Fruit fly (Drosophila melanogaster) whole organism, adult: Measurements from ENCODE around the gene knk.

Experiments
- CG11617 ChIP-seq: fragments of 200-800 bp; sonication (Bioruptor generic); optimal IDR thresholded peaks from 2 replicates; lab custom pipeline; 2017; ENCODE audit warnings: mild to moderate bottlenecking, missing biosample characterization, missing genetic modification reagents, missing genetic modification characterization
- CG12768 ChIP-seq: fragments of 200-800 bp; sonication (Bioruptor generic); optimal IDR thresholded peaks from 2 replicates; lab custom pipeline; 2017; ENCODE audit warnings: missing biosample characterization, missing genetic modification characterization, mild to moderate bottlenecking, moderate library complexity, missing genetic modification reagents
- CG14711 ChIP-seq: fragments of 200-800 bp; sonication (Bioruptor generic); optimal IDR thresholded peaks from 2 replicates; lab custom pipeline; 2018; ENCODE audit warnings: missing biosample characterization, mild to moderate bottlenecking, missing genetic modification characterization, moderate library complexity
- CG1620 ChIP-seq: fragments of 200-800 bp; sonication (Bioruptor generic); optimal IDR thresholded peaks from 2 replicates; lab custom pipeline; 2016; ENCODE audit warnings: missing biosample characterization, missing genetic modification characterization
- CG33017 ChIP-seq: fragments of 200-800 bp; sonication (Bioruptor generic); optimal IDR thresholded peaks from 2 replicates; lab custom pipeline; 2018; ENCODE audit warnings: missing biosample characterization, mild to moderate bottlenecking, missing genetic modification characterization, moderate library complexity
- CG5204 ChIP-seq: fragments of 200-800 bp; sonication (Bioruptor generic); optimal IDR thresholded peaks from 2 replicates; lab custom pipeline; 2016; ENCODE audit warnings: missing biosample characterization, missing genetic modification characterization
- CG7045 ChIP-seq: fragments of 200-800 bp; sonication (Bioruptor generic); optimal IDR thresholded peaks from 2 replicates; lab custom pipeline; 2017; ENCODE audit warnings: missing biosample characterization, mild to moderate bottlenecking, missing genetic modification characterization
- CG7101 ChIP-seq: fragments of 200-800 bp; sonication (Bioruptor generic); optimal IDR thresholded peaks from 2 replicates; lab custom pipeline; 2018; ENCODE audit warnings: missing biosample characterization, mild to moderate bottlenecking, missing genetic modification characterization, moderate library complexity
- Clk ChIP-seq: fragments of 200-800 bp; sonication (Bioruptor generic); optimal IDR thresholded peaks from 2 replicates; lab custom pipeline; 2017; ENCODE audit warnings: missing biosample characterization, missing genetic modification characterization
- Crg-1 ChIP-seq: fragments of 200-800 bp; sonication (Bioruptor generic); optimal IDR thresholded peaks from 2 replicates; lab custom pipeline; 2016; ENCODE audit warnings: missing biosample characterization, missing genetic modification characterization
- Hr96 ChIP-seq: fragments of 200-800 bp; sonication (Bioruptor generic); optimal IDR thresholded peaks from 2 replicates; lab custom pipeline; 2016; ENCODE audit warnings: missing biosample characterization, missing genetic modification characterization
- Mnt ChIP-seq: fragments of 200-800 bp; sonication (Bioruptor generic); optimal IDR thresholded peaks from 2 replicates; lab custom pipeline; 2016; ENCODE audit warnings: missing biosample characterization, mild to moderate bottlenecking, missing genetic modification characterization
- bab1 ChIP-seq: fragments of 200-800 bp; sonication (Bioruptor generic); optimal IDR thresholded peaks from 3 replicates; lab custom pipeline; 2019; ENCODE audit warnings: missing biosample characterization, mild to moderate bottlenecking, missing genetic modification characterization, moderate library complexity
- cic ChIP-seq: fragments of 200-800 bp; sonication (Bioruptor generic); optimal IDR thresholded peaks from 2 replicates; lab custom pipeline; 2017; ENCODE audit warnings: missing biosample characterization, mild to moderate bottlenecking, missing genetic modification characterization, moderate library complexity
- cnc ChIP-seq, 2 experiments: fragments of >200 bp; optimal IDR thresholded peaks; 2 replicates each; lab custom pipeline; 2017
- kay ChIP-seq: fragments of 200-800 bp; sonication (Bioruptor generic); peaks from one replicate; lab custom pipeline; 2016; ENCODE audit warnings: missing biosample characterization, missing genetic modification characterization, borderline replicate concordance
- ovo ChIP-seq: fragments of 200-800 bp; sonication (Bioruptor generic); optimal IDR thresholded peaks from 2 replicates; lab custom pipeline; 2016; ENCODE audit warnings: missing biosample characterization, missing genetic modification characterization
- pad ChIP-seq: fragments of 200-800 bp; sonication (Bioruptor generic); optimal IDR thresholded peaks from 3 replicates; lab custom pipeline; 2017; ENCODE audit warnings: missing biosample characterization, missing genetic modification characterization, mild to moderate bottlenecking, moderate library complexity, missing genetic modification reagents
- tj ChIP-seq: fragments of 200-800 bp; sonication (Bioruptor generic); optimal IDR thresholded peaks from 3 replicates; lab custom pipeline; 2017; ENCODE audit warnings: missing biosample characterization, mild to moderate bottlenecking, missing genetic modification characterization, moderate library complexity
- toe ChIP-seq: fragments of 200-800 bp; sonication (Bioruptor generic); optimal IDR thresholded peaks from 2 replicates; lab custom pipeline; 2016; ENCODE audit warnings: missing biosample characterization, missing genetic modification characterization

knk gene

dm6 chr3R:10138900-10139299 lies 13.4 kb upstream of the knk start:
- TF ChIP-seq CG1620, result no peak

DNA sequence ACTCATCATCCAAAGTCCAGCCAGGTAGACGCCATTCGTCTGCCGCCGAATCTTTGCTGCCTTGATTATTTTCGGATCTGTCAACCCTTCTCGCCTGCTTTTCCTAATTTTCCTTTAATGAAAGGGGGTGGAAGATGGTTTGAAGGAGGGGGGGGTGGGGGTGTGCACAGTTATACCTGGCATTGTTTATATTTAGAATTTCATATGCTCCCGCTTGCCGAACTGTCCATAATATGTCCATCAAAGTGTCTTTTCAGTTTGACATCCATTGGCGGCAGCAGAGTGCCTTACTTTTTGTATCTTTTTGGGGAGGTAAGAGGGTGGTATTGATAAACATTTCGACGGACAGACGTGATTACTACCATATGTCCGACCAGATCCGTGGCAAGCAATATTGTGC lies 12.3 kb upstream of the knk start:
- TF ChIP-seq tj (GFP tag; lab: Kevin White, UChicago) (no peak), CG14711 (tag; lab: Kevin White, UChicago) (no peak), CG1620 (no peak), CG33017 (no peak), CG7101 (tag; lab: Kevin White, UChicago) (no peak), Clk (GFP tag; lab: Kevin White, UChicago) (no peak), bab1 (GFP tag; lab: Kevin White, UChicago) (no peak), Crg-1 (GFP tag; lab: Kevin White, UChicago) (no peak), pad (GFP tag; lab: Kevin White, UChicago) (no peak), CG12768 (GFP tag; lab: Kevin White, UChicago) (no peak), CG5204 (GFP tag; lab: Kevin White, UChicago) (no peak), CG11617 (GFP tag; lab: Kevin White, UChicago) (no peak)

dm6 chr3R:10135011-10135410 lies 9.5 kb upstream of the knk start:
- TF ChIP-seq Clk (GFP tag; lab: Kevin White, UChicago) (no peak), bab1 (GFP tag; lab: Kevin White, UChicago) (no peak), ovo (no peak), cic (no peak), CG5204 (GFP tag; lab: Kevin White, UChicago) (no peak), tj (GFP tag; lab: Kevin White, UChicago) (no peak), CG11617 (GFP tag; lab: Kevin White, UChicago) (no peak), CG1620 (no peak), Hr96 (GFP tag; lab: Kevin White, UChicago) (no peak), toe (no peak), Crg-1 (GFP tag; lab: Kevin White, UChicago) (no peak), CG7045 (GFP tag; lab: Kevin White, UChicago) (no peak), kay (GFP tag; lab: Kevin White, UChicago) (no peak), CG7101 (tag; lab: Kevin White, UChicago) (no peak), CG12768 (GFP tag; lab: Kevin White, UChicago) (no peak), Mnt (GFP tag; lab: Kevin White, UChicago) (no peak), pad (GFP tag; lab: Kevin White, UChicago) (no peak), cnc (optimal IDR thresholded peaks at IDR 0.05; lab: Kevin White, UChicago) (no peak), CG14711 (tag; lab: Kevin White, UChicago) (no peak)

DNA sequence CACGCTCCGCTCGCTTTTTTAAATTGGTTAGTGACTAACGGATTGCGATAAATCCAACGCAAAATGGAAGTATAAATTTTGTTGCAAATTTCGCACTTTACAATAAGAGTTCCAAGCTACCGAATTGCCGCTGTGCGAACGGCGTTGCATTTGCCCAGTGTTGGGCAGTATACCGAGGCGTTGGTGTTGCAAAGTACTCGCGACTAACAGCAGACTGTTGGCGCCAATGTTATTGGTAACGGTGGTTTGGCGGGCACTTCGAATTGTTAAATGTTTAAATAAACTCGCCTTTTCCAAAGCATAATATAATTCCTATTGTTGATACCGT lies 8.8 kb upstream of the knk start:
- TF ChIP-seq CG11617 (GFP tag; lab: Kevin White, UChicago) (peak; percentile 8), CG12768 (GFP tag; lab: Kevin White, UChicago) (peak; percentile 86), CG7045 (GFP tag; lab: Kevin White, UChicago) (peak; percentile 50), CG5204 (GFP tag; lab: Kevin White, UChicago) (peak; percentile 67), bab1 (GFP tag; lab: Kevin White, UChicago) (peak; percentile 32), Crg-1 (GFP tag; lab: Kevin White, UChicago) (peak; percentile 95), Clk (GFP tag; lab: Kevin White, UChicago) (peak; percentile 68), CG7101 (tag; lab: Kevin White, UChicago) (peak; percentile 85), CG1620 (peak; percentile 94), Mnt (GFP tag; lab: Kevin White, UChicago) (peak; percentile 85), CG14711 (tag; lab: Kevin White, UChicago) (peak; percentile 59), cic (peak; percentile 74), pad (GFP tag; lab: Kevin White, UChicago) (peak; percentile 76), kay (GFP tag; lab: Kevin White, UChicago) (no peak), Hr96 (GFP tag; lab: Kevin White, UChicago) (no peak), CG33017 (peak; percentile 25), tj (GFP tag; lab: Kevin White, UChicago) (peak; percentile 90), ovo (peak; percentile 98), cnc (optimal IDR thresholded peaks at IDR 0.05; lab: Kevin White, UChicago) (no peak), toe (no peak)

DNA sequence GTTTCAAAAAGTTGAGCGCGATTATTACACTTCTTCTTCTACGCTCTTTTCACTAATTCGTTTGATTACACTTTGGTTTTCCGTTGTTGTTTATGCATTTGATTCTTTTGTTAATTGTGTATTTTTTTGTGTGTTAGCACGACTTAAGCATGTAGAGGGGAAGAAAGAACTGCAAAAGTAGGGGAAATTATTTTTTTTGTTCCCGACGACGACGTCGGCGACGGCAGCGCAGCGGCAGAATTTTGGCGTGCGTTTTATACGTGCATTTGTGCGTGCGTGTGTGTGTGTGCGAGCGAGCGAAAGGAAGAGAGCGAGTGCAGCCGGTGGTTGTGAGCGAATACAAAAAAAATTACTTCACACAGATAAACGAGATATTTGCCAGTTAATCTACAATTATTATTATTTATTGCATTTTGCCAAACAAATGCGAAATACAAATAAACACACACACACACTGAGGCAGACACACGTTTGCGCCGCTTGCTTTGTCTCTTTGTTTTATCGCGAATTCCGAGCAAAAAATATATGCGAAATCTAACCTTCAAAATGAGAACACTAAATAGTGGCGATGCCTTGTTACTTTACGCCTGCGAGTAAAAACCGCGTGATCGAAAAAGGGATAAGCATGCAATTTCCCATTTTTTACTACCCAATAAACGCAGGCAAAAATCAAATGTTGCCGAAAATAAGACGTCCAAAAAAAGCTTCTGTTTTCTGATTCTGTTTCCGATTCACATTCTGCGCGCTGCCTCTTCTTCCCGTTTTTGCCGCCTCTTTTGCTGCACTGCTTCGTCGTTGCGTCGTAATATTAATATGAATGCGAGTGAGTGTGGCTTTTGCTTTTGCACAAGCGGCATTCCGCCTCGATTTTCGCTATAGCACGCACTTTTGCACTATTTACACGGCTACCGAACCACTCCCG lies 8.2 kb upstream of the knk start:
- TF ChIP-seq pad (GFP tag; lab: Kevin White, UChicago) (peak; percentile 99), kay (GFP tag; lab: Kevin White, UChicago) (peak; percentile 32), CG11617 (GFP tag; lab: Kevin White, UChicago) (peak; percentile 1), CG12768 (GFP tag; lab: Kevin White, UChicago) (no peak)

DNA sequence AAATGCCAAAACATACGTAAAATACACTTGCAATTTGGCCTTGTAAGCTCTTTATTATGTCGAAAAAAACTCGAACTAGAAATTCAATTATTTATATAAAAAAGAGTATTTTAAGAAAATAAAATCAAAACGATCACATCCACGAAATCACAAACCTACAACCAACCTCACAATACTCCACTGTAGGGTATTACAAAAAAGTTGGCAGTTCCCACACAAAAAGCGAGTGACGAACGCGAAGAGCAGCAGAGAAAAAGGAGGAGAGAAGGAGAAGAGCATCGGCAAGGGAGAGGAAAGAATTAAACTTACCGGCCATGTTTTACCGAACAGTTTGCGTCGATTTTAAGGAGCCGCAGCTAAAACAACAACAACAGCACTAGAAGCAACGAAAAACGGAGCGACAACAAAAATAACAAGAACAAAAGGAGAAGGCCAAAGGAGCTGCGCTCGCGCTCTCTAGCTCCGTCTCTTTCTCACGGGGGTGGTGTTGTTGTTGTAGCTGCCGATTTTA lies 7.5 kb upstream of the knk start:
- TF ChIP-seq CG7045 (GFP tag; lab: Kevin White, UChicago) (no peak), CG33017 (no peak), pad (GFP tag; lab: Kevin White, UChicago) (no peak), Crg-1 (GFP tag; lab: Kevin White, UChicago) (no peak), CG12768 (GFP tag; lab: Kevin White, UChicago) (no peak), Clk (GFP tag; lab: Kevin White, UChicago) (no peak), ovo (no peak), kay (GFP tag; lab: Kevin White, UChicago) (no peak), cnc (optimal IDR thresholded peaks at IDR 0.05; lab: Kevin White, UChicago) (no peak), tj (GFP tag; lab: Kevin White, UChicago) (no peak), CG1620 (no peak), CG14711 (tag; lab: Kevin White, UChicago) (no peak), cic (no peak), CG11617 (GFP tag; lab: Kevin White, UChicago) (no peak), bab1 (GFP tag; lab: Kevin White, UChicago) (no peak)
